Worm (Caenorhabditis elegans) whole organism, L4 larva: ENCODE measurements around the gene K02F6.3.

Experiments
- F26F4.8 ChIP-seq: fragments of 200-800 bp; sonication (Bioruptor generic); conservative IDR thresholded peaks from 2 replicates; pipeline ENCODE4 v1.3.6; 2022; ENCODE audit warnings: missing genetic modification characterization, missing compliant biosample characterization
- F44E2.7 ChIP-seq: fragments of 200-800 bp; sonication (Bioruptor generic); IDR thresholded peaks from 2 replicates; pipeline ENCODE4 v2.1.2; 2022; ENCODE audit warnings: missing genetic modification characterization, missing compliant biosample characterization
- Y75B8A.6 ChIP-seq: fragments of 200-800 bp; sonication (Bioruptor generic); IDR thresholded peaks from 2 replicates; pipeline ENCODE4 v1.3.6; 2022; ENCODE audit warnings: missing genetic modification reagents, missing genetic modification characterization, missing compliant biosample characterization
- dmd-9 ChIP-seq: fragments of 200-800 bp; sonication (Bioruptor generic); IDR thresholded peaks from 2 replicates; pipeline ENCODE4 v1.3.6; 2022; ENCODE audit warnings: missing genetic modification reagents, missing genetic modification characterization, missing compliant biosample characterization
- jun-1 ChIP-seq: fragments of 150-350 bp; optimal IDR thresholded peaks from 2 replicates; lab custom pipeline; 2014; ENCODE audit warnings: missing biosample characterization, missing genetic modification reagents, missing genetic modification characterization
- lin-15B ChIP-seq: fragments of 150-350 bp; sonication (generic microtip); optimal IDR thresholded peaks from 3 replicates; lab custom pipeline; 2014; ENCODE audit warnings: missing biosample characterization, missing genetic modification characterization
- lin-39 ChIP-seq: fragments of 150-350 bp; optimal IDR thresholded peaks from 2 replicates; lab custom pipeline; 2014; ENCODE audit warnings: missing biosample characterization, missing genetic modification reagents, missing genetic modification characterization
- nhr-25 ChIP-seq: sonication (generic microtip); optimal IDR thresholded peaks from 2 replicates; lab custom pipeline; 2017; ENCODE audit warnings: missing genetic modification characterization, mild to moderate bottlenecking, missing compliant biosample characterization, antibody characterized with exemption, moderate library complexity, borderline replicate concordance; ENCODE audit not compliant: insufficient read depth
- snpc-1.2 ChIP-seq: fragments of 200-800 bp; sonication (Bioruptor generic); IDR thresholded peaks from 2 replicates; pipeline ENCODE4 v1.3.6; 2022; ENCODE audit warnings: missing genetic modification reagents, missing genetic modification characterization, missing compliant biosample characterization
- snpc-4 ChIP-seq: fragments of 150-350 bp; optimal IDR thresholded peaks from 2 replicates; lab custom pipeline; 2014; ENCODE audit warnings: missing biosample characterization, missing genetic modification characterization
- unc-130 ChIP-seq: sonication (generic microtip); optimal IDR thresholded peaks from 2 replicates; lab custom pipeline; 2016; ENCODE audit warnings: missing genetic modification reagents, missing genetic modification characterization, missing compliant biosample characterization
- unc-62 ChIP-seq, 3 experiments: fragments of 150-350 bp in 1 of 3; sonication (generic microtip); optimal IDR thresholded peaks in 2 of 3; peaks in 1 of 3; 1 replicate in 1 of 3; 2 replicates in 2 of 3; lab custom pipeline; 2014 to 2017; ENCODE audit warnings: missing biosample characterization in 3 of 3, missing genetic modification characterization in 3 of 3, missing genetic modification reagents in 3 of 3, missing genotype in 1 of 3
- ztf-11 ChIP-seq: fragments of 150-350 bp; optimal IDR thresholded peaks from 2 replicates; lab custom pipeline; 2014; ENCODE audit warnings: missing biosample characterization, missing genetic modification characterization

- TF ChIP-seq snpc-4 (tag; lab: Kevin White, UChicago) (no peak), F44E2.7 (GFP tag; lab: Robert Waterston, UW) (no peak), nhr-25 (tag; lab: Kevin White, UChicago) (no peak), unc-62 (GFP tag; optimal IDR thresholded peaks at IDR 0.05 in 1 of 2; lab: Kevin White, UChicago) (no peak), unc-62 (tag; optimal IDR thresholded peaks at IDR 0.05; lab: Kevin White, UChicago) (no peak), dmd-9 (no peak), Y75B8A.6 (GFP tag; lab: Robert Waterston, UW) (no peak), lin-39 (tag; lab: Kevin White, UChicago) (no peak), F26F4.8 (GFP tag; lab: Robert Waterston, UW) (no peak), unc-130 (GFP tag; lab: Kevin White, UChicago) (no peak), ztf-11 (no peak), lin-15B (tag; lab: Kevin White, UChicago) (no peak), jun-1 (tag; lab: Kevin White, UChicago) (no peak), snpc-1.2 (GFP tag; lab: Robert Waterston, UW) (no peak)
These were observed 7.8 kb upstream of the K02F6.3 start, which contains the start of gene K02F6.4 for ce11 chrII:2538194-2538593.
